Worm (Caenorhabditis elegans): Measurements from ENCODE around the gene mbf-1.

mbf-1 gene

DNA sequence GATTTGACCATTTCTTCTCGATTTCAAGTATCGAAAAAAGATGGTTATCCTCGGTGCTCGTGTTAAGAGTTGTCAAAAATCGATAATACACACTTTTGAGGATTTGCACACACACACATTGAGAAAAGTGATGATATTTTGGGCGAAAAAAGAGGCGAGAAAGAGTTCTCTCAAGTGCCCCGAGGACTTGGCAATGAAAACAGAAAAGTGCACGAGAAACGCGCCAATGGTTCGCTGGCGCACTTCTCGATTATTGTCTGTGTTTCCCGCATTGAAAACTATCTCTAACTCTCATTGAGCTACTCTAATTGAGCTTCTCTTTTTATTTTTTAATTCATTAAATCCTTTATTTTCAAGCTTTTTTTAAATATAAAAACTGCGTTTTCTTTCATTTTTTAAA is 46.5 kb downstream of the mbf-1 start (continued):
- TF ChIP-seq mcd-1 (GFP tag; IDR thresholded peaks at IDR 0.05) (peak; percentile 69), lin-40 (tag; optimal IDR thresholded peaks at IDR 0.05) (peak; percentile 59), madf-3 (GFP tag; IDR thresholded peaks at IDR 0.05) (no peak)

DNA sequence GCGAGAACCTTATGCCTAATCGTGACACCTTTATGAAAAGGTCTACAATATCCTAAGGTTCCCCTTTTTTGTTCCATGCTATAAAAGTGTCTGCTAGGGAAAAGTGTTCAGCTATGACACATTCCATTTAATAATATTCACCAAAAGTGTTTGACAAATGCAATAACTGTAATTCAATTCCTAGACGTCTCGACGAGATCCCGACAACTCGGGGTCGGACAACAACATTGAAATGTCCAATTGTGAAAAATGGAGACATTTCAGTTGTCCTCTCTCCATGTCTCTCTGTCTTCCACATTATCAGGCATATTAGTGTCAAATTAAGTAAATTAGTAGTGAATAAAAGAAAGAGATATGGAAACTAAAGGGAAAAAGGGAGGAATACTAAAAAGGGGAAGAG is 48.7 kb downstream of the mbf-1 start:
- TF ChIP-seq let-526 (GFP tag; IDR thresholded peaks at IDR 0.05) (no peak), sea-2 (GFP tag; IDR thresholded peaks at IDR 0.05) (no peak), D2030.7 (GFP tag; IDR thresholded peaks at IDR 0.05) (no peak), pha-4 (tag; optimal IDR thresholded peaks at IDR 0.05) (no peak), attf-3 (GFP tag; conservative IDR thresholded peaks at IDR 0.05) (no peak), F55B11.4 (tag; optimal IDR thresholded peaks at IDR 0.05; ENCODE audit: borderline replicate concordance, insufficient read depth) (no peak), tbp1 (GFP tag; optimal IDR thresholded peaks at IDR 0.05) (no peak), cebp-1 (GFP tag; IDR thresholded peaks at IDR 0.05) (no peak), cebp-1 (tag; optimal IDR thresholded peaks at IDR 0.05) (no peak), F49E8.2 (tag; optimal IDR thresholded peaks at IDR 0.05; ENCODE audit: insufficient read depth) (no peak), aptf-3 (GFP tag; IDR thresholded peaks at IDR 0.05) (no peak), egl-44 (GFP tag; IDR thresholded peaks at IDR 0.05) (no peak), ztf-22 (GFP tag; optimal IDR thresholded peaks at IDR 0.05) (no peak), K11D2.4 (GFP tag; IDR thresholded peaks at IDR 0.05) (no peak), repo-1 (tag; optimal IDR thresholded peaks at IDR 0.05) (no peak), snpc-1.3 (tag; optimal IDR thresholded peaks at IDR 0.05; ENCODE audit: insufficient read depth) (no peak), nhr-120 (GFP tag; IDR thresholded peaks at IDR 0.05) (no peak)
